Worm (Caenorhabditis elegans) whole organism, L1 larva: ENCODE measurements around the gene lgc-56.
A peak's percentile ranks its signal among the peaks of the same experiment; 100 is the strongest.

ENCODE experiments used
- C16A3.4 ChIP-seq: fragments of 150-350 bp; optimal IDR thresholded peaks from 2 replicates; lab custom pipeline; 2014; ENCODE audit warnings: missing biosample characterization, missing genetic modification characterization
- Y116A8C.19 ChIP-seq: sonication (generic microtip); optimal IDR thresholded peaks from 2 replicates; lab custom pipeline; 2016; ENCODE audit warnings: missing compliant biosample characterization, missing genetic modification characterization, borderline replicate concordance
- alr-1 ChIP-seq: fragments of 200-800 bp; sonication (Bioruptor generic); optimal IDR thresholded peaks from 2 replicates; lab custom pipeline; 2018; ENCODE audit warnings: borderline replicate concordance, mild to moderate bottlenecking, missing genetic modification characterization, missing compliant biosample characterization
- aly-2 ChIP-seq: fragments of 150-350 bp; optimal IDR thresholded peaks from 2 replicates; lab custom pipeline; 2014; ENCODE audit warnings: missing biosample characterization, missing genetic modification characterization
- blmp-1 ChIP-seq: fragments of 150-350 bp; optimal IDR thresholded peaks from 2 replicates; lab custom pipeline; 2014; ENCODE audit warnings: missing biosample characterization, missing genetic modification characterization
- ceh-63 ChIP-seq: fragments of 200-800 bp; sonication (Bioruptor generic); optimal IDR thresholded peaks from 2 replicates; lab custom pipeline; 2018; ENCODE audit warnings: mild to moderate bottlenecking, missing genetic modification characterization, missing compliant biosample characterization
- ceh-82 ChIP-seq, 3 experiments: fragments of 150-350 bp in 1 of 3; sonication (generic microtip) in 2 of 3; optimal IDR thresholded peaks; 2 replicates each; lab custom pipeline; 2014 to 2017; ENCODE audit warnings: missing biosample characterization in 3 of 3, missing genetic modification characterization in 3 of 3
- ceh-88 ChIP-seq: fragments of 200-800 bp; sonication (Bioruptor generic); IDR thresholded peaks from 2 replicates; pipeline ENCODE4 v1.3.6; 2022; ENCODE audit warnings: missing genetic modification characterization, missing compliant biosample characterization
- dpl-1 ChIP-seq, 3 experiments: fragments of 150-350 bp in 2 of 3; sonication (generic microtip) in 1 of 3; optimal IDR thresholded peaks; 2 replicates each; lab custom pipeline; 2014 to 2017; ENCODE audit warnings: missing biosample characterization in 3 of 3, missing genetic modification characterization in 3 of 3, missing genetic modification reagents in 3 of 3
- efl-1 ChIP-seq, 4 experiments: fragments of 150-350 bp; optimal IDR thresholded peaks in 3 of 4; peaks in 1 of 4; 1 replicate in 1 of 4; 2 replicates in 3 of 4; lab custom pipeline; 2014; ENCODE audit warnings: missing biosample characterization in 2 of 4, missing genetic modification characterization in 2 of 4, missing genetic modification reagents in 2 of 4
- egl-13 ChIP-seq: sonication (generic microtip); optimal IDR thresholded peaks from 2 replicates; lab custom pipeline; 2016; ENCODE audit warnings: missing genotype, missing genetic modification reagents, missing genetic modification characterization, missing compliant biosample characterization
- egl-27 ChIP-seq, 2 experiments: fragments of 150-350 bp in 1 of 2; sonication (generic microtip); optimal IDR thresholded peaks; 3 replicates each; lab custom pipeline; 2017 to 2018; ENCODE audit warnings: missing biosample characterization in 2 of 2, missing genetic modification characterization in 2 of 2, missing genetic modification reagents in 2 of 2
- elt-2 ChIP-seq: sonication (generic microtip); optimal IDR thresholded peaks from 2 replicates; lab custom pipeline; 2016; ENCODE audit warnings: missing genetic modification characterization, mild to moderate bottlenecking, inconsistent platforms, missing compliant biosample characterization, missing genetic modification reagents
- fkh-10 ChIP-seq: sonication (generic microtip); optimal IDR thresholded peaks from 2 replicates; lab custom pipeline; 2017; ENCODE audit warnings: missing biosample characterization, missing genetic modification reagents, missing genetic modification characterization
- fkh-4 ChIP-seq: sonication (generic microtip); optimal IDR thresholded peaks from 2 replicates; lab custom pipeline; 2016; ENCODE audit warnings: missing compliant biosample characterization, missing genetic modification characterization, borderline replicate concordance
- fkh-8 ChIP-seq: sonication (generic microtip); optimal IDR thresholded peaks from 2 replicates; lab custom pipeline; 2016; ENCODE audit warnings: mild to moderate bottlenecking, missing genetic modification characterization, missing compliant biosample characterization
- grh-1 ChIP-seq: fragments of 200-800 bp; sonication (Bioruptor generic); IDR thresholded peaks from 2 replicates; pipeline ENCODE4 v1.3.6; 2022; ENCODE audit warnings: missing genetic modification reagents, missing genetic modification characterization, missing compliant biosample characterization
- irx-1 ChIP-seq: sonication (generic microtip); optimal IDR thresholded peaks from 2 replicates; lab custom pipeline; 2016; ENCODE audit warnings: missing genetic modification characterization, missing compliant biosample characterization
- jun-1 ChIP-seq: fragments of 150-350 bp; optimal IDR thresholded peaks from 2 replicates; lab custom pipeline; 2014; ENCODE audit warnings: missing biosample characterization, missing genetic modification reagents, missing genetic modification characterization
- lin-14 ChIP-seq: fragments of 200-800 bp; sonication (Bioruptor generic); optimal IDR thresholded peaks from 2 replicates; lab custom pipeline; 2018; ENCODE audit warnings: mild to moderate bottlenecking, missing genetic modification characterization, moderate library complexity, missing compliant biosample characterization
- lin-15B ChIP-seq: fragments of 150-350 bp; sonication (generic microtip); optimal IDR thresholded peaks from 3 replicates; lab custom pipeline; 2014; ENCODE audit warnings: missing biosample characterization, missing genetic modification characterization
- lin-35 ChIP-seq, 2 experiments: fragments of 150-350 bp; optimal IDR thresholded peaks; 2 replicates each; lab custom pipeline; 2014; ENCODE audit warnings: missing biosample characterization in 2 of 2, missing genetic modification characterization in 2 of 2, missing genetic modification reagents in 2 of 2
- lin-39 ChIP-seq: fragments of 150-350 bp; optimal IDR thresholded peaks from 2 replicates; lab custom pipeline; 2014; ENCODE audit warnings: missing biosample characterization, missing genetic modification reagents, missing genetic modification characterization
- lsy-2 ChIP-seq, 2 experiments: fragments of 150-350 bp; optimal IDR thresholded peaks; 2 replicates each; lab custom pipeline; 2014; ENCODE audit warnings: missing biosample characterization in 2 of 2, missing genetic modification characterization in 2 of 2
- mdl-1 ChIP-seq, 2 experiments: fragments of 150-350 bp; optimal IDR thresholded peaks; 2 replicates each; lab custom pipeline; 2014 to 2017; ENCODE audit warnings: missing biosample characterization in 2 of 2, missing genetic modification characterization in 2 of 2, inconsistent platforms in 1 of 2
- mef-2 ChIP-seq: fragments of 150-350 bp; optimal IDR thresholded peaks from 2 replicates; lab custom pipeline; 2014; ENCODE audit warnings: missing biosample characterization, missing genetic modification characterization
- nhr-19 ChIP-seq: fragments of 200-800 bp; sonication (Bioruptor generic); conservative IDR thresholded peaks from 2 replicates; pipeline ENCODE4 v1.3.6; 2022; ENCODE audit warnings: missing genetic modification characterization, missing compliant biosample characterization
- nhr-20 ChIP-seq: sonication (generic microtip); optimal IDR thresholded peaks from 2 replicates; lab custom pipeline; 2016; ENCODE audit warnings: mild to moderate bottlenecking, missing genetic modification characterization, missing compliant biosample characterization
- nhr-28 ChIP-seq: fragments of 150-350 bp; optimal IDR thresholded peaks from 2 replicates; lab custom pipeline; 2014; ENCODE audit warnings: missing biosample characterization, missing genetic modification characterization
- nhr-47 ChIP-seq: sonication (generic microtip); optimal IDR thresholded peaks from 2 replicates; lab custom pipeline; 2016; ENCODE audit warnings: mild to moderate bottlenecking, missing genetic modification characterization, moderate library complexity, missing compliant biosample characterization
- nhr-71 ChIP-seq: sonication (generic microtip); optimal IDR thresholded peaks from 2 replicates; lab custom pipeline; 2016; ENCODE audit warnings: mild to moderate bottlenecking, missing genetic modification characterization, moderate library complexity, missing compliant biosample characterization
- nhr-85 ChIP-seq: sonication (generic microtip); peaks from one replicate; lab custom pipeline; 2016; ENCODE audit warnings: missing genetic modification characterization, inconsistent platforms, missing compliant biosample characterization
- pqm-1 ChIP-seq: sonication (generic microtip); optimal IDR thresholded peaks from 3 replicates; lab custom pipeline; 2017; ENCODE audit warnings: missing biosample characterization, missing genetic modification characterization
- rnt-1 ChIP-seq: sonication (generic microtip); optimal IDR thresholded peaks from 2 replicates; lab custom pipeline; 2016; ENCODE audit warnings: mild to moderate bottlenecking, missing genetic modification characterization, moderate library complexity, missing compliant biosample characterization
- skn-1 ChIP-seq: fragments of 150-350 bp; optimal IDR thresholded peaks from 2 replicates; lab custom pipeline; 2014; ENCODE audit warnings: missing biosample characterization, missing genetic modification characterization
- snu-23 ChIP-seq: sonication (generic microtip); optimal IDR thresholded peaks from 2 replicates; lab custom pipeline; 2016; ENCODE audit warnings: missing genetic modification characterization, missing compliant biosample characterization
- swsn-7 ChIP-seq: sonication (generic microtip); optimal IDR thresholded peaks from 2 replicates; lab custom pipeline; 2016; ENCODE audit warnings: missing genetic modification characterization, missing compliant biosample characterization
- tbx-2 ChIP-seq: sonication (generic microtip); optimal IDR thresholded peaks from 2 replicates; lab custom pipeline; 2016; ENCODE audit warnings: missing genetic modification characterization, missing compliant biosample characterization
- unc-130 ChIP-seq: fragments of 150-350 bp; optimal IDR thresholded peaks from 2 replicates; lab custom pipeline; 2017; ENCODE audit warnings: missing biosample characterization, missing genetic modification characterization, inconsistent platforms
- unc-30 ChIP-seq: sonication (generic microtip); optimal IDR thresholded peaks from 2 replicates; lab custom pipeline; 2017; ENCODE audit warnings: missing biosample characterization, missing genetic modification characterization
- unc-62 ChIP-seq: fragments of 150-350 bp; optimal IDR thresholded peaks from 2 replicates; lab custom pipeline; 2014; ENCODE audit warnings: missing biosample characterization, missing genetic modification reagents, missing genetic modification characterization
- unc-86 ChIP-seq: sonication (generic microtip); optimal IDR thresholded peaks from 2 replicates; lab custom pipeline; 2016; ENCODE audit warnings: missing genetic modification characterization, missing compliant biosample characterization
- unc-98 ChIP-seq: fragments of 200-800 bp; sonication (Bioruptor generic); IDR thresholded peaks from 2 replicates; pipeline ENCODE4 v1.3.6; 2022; ENCODE audit warnings: missing genetic modification characterization, missing compliant biosample characterization
- xbp-1 ChIP-seq: sonication (generic microtip); optimal IDR thresholded peaks from 2 replicates; lab custom pipeline; 2016; ENCODE audit warnings: missing genetic modification characterization, missing compliant biosample characterization
- zag-1 ChIP-seq: fragments of 150-350 bp; optimal IDR thresholded peaks from 2 replicates; lab custom pipeline; 2014; ENCODE audit warnings: missing biosample characterization, missing genetic modification characterization
- zip-4 ChIP-seq: fragments of 200-800 bp; sonication (Bioruptor generic); optimal IDR thresholded peaks from 2 replicates; lab custom pipeline; 2018; ENCODE audit warnings: mild to moderate bottlenecking, missing genetic modification characterization, moderate library complexity, missing compliant biosample characterization
- ztf-4 ChIP-seq: fragments of 150-350 bp; optimal IDR thresholded peaks from 2 replicates; lab custom pipeline; 2014; ENCODE audit warnings: missing biosample characterization, missing genetic modification characterization

The lgc-56 gene

ce11 chrII:5178609-5179008 is 48.4 kb downstream of the lgc-56 start:
- TF ChIP-seq unc-30 (no peak), fkh-4 (tag; lab: Kevin White, UChicago) (no peak), elt-2 (peak; percentile 1), egl-27 (tag; optimal IDR thresholded peaks at IDR 0.05; lab: Kevin White, UChicago) (no peak), blmp-1 (tag; lab: Kevin White, UChicago) (no peak), zip-4 (GFP tag; lab: Kevin White, UChicago) (peak; percentile 7), lin-39 (no peak)

- no peak for TF ChIP-seq ztf-4 (tag; lab: Kevin White, UChicago)
- no peak for TF ChIP-seq rnt-1
- no peak for TF ChIP-seq zag-1 (tag; lab: Kevin White, UChicago)
- no peak for TF ChIP-seq C16A3.4 (tag; lab: Kevin White, UChicago)
- no peak for TF ChIP-seq alr-1 (tag; lab: Kevin White, UChicago)
- no peak for TF ChIP-seq unc-130 (tag; lab: Kevin White, UChicago)
- TF ChIP-seq nhr-71 (tag; lab: Kevin White, UChicago): no peak
- TF ChIP-seq efl-1 (optimal IDR thresholded peaks at IDR 0.05; lab: Kevin White, UChicago): no peak
- peak in 1 of 2 experiments; percentile 62 for TF ChIP-seq efl-1 (GFP tag; optimal IDR thresholded peaks at IDR 0.05 in 1 of 2; lab: Kevin White, UChicago)
- no peak for TF ChIP-seq lin-14 (GFP tag; lab: Kevin White, UChicago)
- TF ChIP-seq, all 84 proteins: peak for 1
Observed at ce11 chrII:5180272-5180671, 50.1 kb downstream of the lgc-56 start.

ce11 chrII:5181497-5181896 is 51.3 kb downstream of the lgc-56 start:
- TF ChIP-seq mdl-1 (tag; optimal IDR thresholded peaks at IDR 0.05; lab: Kevin White, UChicago): peak in 1 of 2 experiments; percentile 86
- peak; percentile 84 for TF ChIP-seq nhr-20 (tag; lab: Kevin White, UChicago)
- TF ChIP-seq xbp-1: peak; percentile 90
- TF ChIP-seq lsy-2 (tag; optimal IDR thresholded peaks at IDR 0.05; lab: Kevin White, UChicago): peak; percentile 72 to 76
- peak; percentile 57 to 75 for TF ChIP-seq efl-1 (optimal IDR thresholded peaks at IDR 0.05; lab: Kevin White, UChicago)
- TF ChIP-seq efl-1 (GFP tag; optimal IDR thresholded peaks at IDR 0.05 in 1 of 2; lab: Kevin White, UChicago): peak; percentile 27 to 93
- TF ChIP-seq nhr-85 (tag; lab: Kevin White, UChicago): peak; percentile 83
- TF ChIP-seq unc-98 (GFP tag; lab: Robert Waterston, UW): no peak
- TF ChIP-seq aly-2 (tag; lab: Kevin White, UChicago): peak; percentile 6
- no peak for TF ChIP-seq nhr-28 (tag; lab: Kevin White, UChicago)
- peak; percentile 34 for TF ChIP-seq skn-1 (tag; lab: Kevin White, UChicago)
- TF ChIP-seq fkh-8 (tag; lab: Kevin White, UChicago): peak; percentile 83
- TF ChIP-seq snu-23: peak; percentile 90
- no peak for TF ChIP-seq ceh-63 (GFP tag; lab: Kevin White, UChicago)
- no peak for TF ChIP-seq lin-39
- TF ChIP-seq unc-86 (tag; lab: Kevin White, UChicago): peak; percentile 57
- peak; percentile 43 for TF ChIP-seq C16A3.4 (tag; lab: Kevin White, UChicago)
- TF ChIP-seq Y116A8C.19 (tag; lab: Kevin White, UChicago): no peak
- peak; percentile 9 to 70 (median 47) for TF ChIP-seq ceh-82 (tag; optimal IDR thresholded peaks at IDR 0.05; lab: Kevin White, UChicago)
- TF ChIP-seq fkh-10: peak; percentile 59
- TF ChIP-seq grh-1: no peak; the same call in 1 of the 2 replicates
- TF ChIP-seq unc-62 (GFP tag; lab: Kevin White, UChicago): no peak
- TF ChIP-seq blmp-1 (tag; lab: Kevin White, UChicago): peak; percentile 72
- TF ChIP-seq irx-1 (tag; lab: Kevin White, UChicago): peak; percentile 41
- TF ChIP-seq dpl-1 (GFP tag; optimal IDR thresholded peaks at IDR 0.05; lab: Kevin White, UChicago): peak in 2 of 3 experiments; percentile 27 to 45
- TF ChIP-seq pqm-1 (tag; lab: Kevin White, UChicago): no peak
- peak; percentile 57 to 61 for TF ChIP-seq lin-35 (GFP tag; optimal IDR thresholded peaks at IDR 0.05; lab: Kevin White, UChicago)
- TF ChIP-seq egl-13 (tag; lab: Kevin White, UChicago): peak; percentile 25
- TF ChIP-seq lin-14 (GFP tag; lab: Kevin White, UChicago): peak; percentile 97
- peak; percentile 88 for TF ChIP-seq nhr-71 (tag; lab: Kevin White, UChicago)
- no peak for TF ChIP-seq mef-2 (tag; lab: Kevin White, UChicago)
- peak; percentile 73 for TF ChIP-seq nhr-19
- peak; percentile 45 for TF ChIP-seq jun-1 (tag; lab: Kevin White, UChicago)
- peak; percentile 81 for TF ChIP-seq nhr-47 (tag; lab: Kevin White, UChicago)
- TF ChIP-seq lin-15B (tag; lab: Kevin White, UChicago): peak; percentile 4
- TF ChIP-seq ceh-88: peak; percentile 47; the same call in 1 of the 2 replicates
- peak; percentile 76 for TF ChIP-seq swsn-7 (tag; lab: Kevin White, UChicago)
- peak; percentile 79 for TF ChIP-seq tbx-2 (tag; lab: Kevin White, UChicago)
- no peak for TF ChIP-seq fkh-4 (tag; lab: Kevin White, UChicago)
